Worm (Caenorhabditis elegans) whole organism, mixed stage, embryonic: ENCODE data around the gene Y43F8C.23.

Experiments
- ces-1 ChIP-seq: fragments of 150-350 bp; optimal IDR thresholded peaks from 2 replicates; lab custom pipeline; 2014; ENCODE audit warnings: missing biosample characterization, missing genetic modification reagents, missing genetic modification characterization
- drap-1 ChIP-seq: fragments of 200-800 bp; sonication (Bioruptor generic); optimal IDR thresholded peaks from 3 replicates; lab custom pipeline; 2018; ENCODE audit warnings: mild to moderate bottlenecking, missing genetic modification characterization, missing compliant biosample characterization
- elt-1 ChIP-seq: sonication (generic microtip); optimal IDR thresholded peaks from 2 replicates; lab custom pipeline; 2017; ENCODE audit warnings: missing genetic modification characterization, mild to moderate bottlenecking, missing compliant biosample characterization, antibody characterized with exemption, moderate library complexity, borderline replicate concordance; ENCODE audit not compliant: insufficient read depth
- ham-2 ChIP-seq: fragments of 200-800 bp; sonication (Bioruptor generic); optimal IDR thresholded peaks from 2 replicates; lab custom pipeline; 2018; ENCODE audit warnings: mild to moderate bottlenecking, missing genetic modification characterization, missing compliant biosample characterization
- lin-13 ChIP-seq: fragments of 150-350 bp; optimal IDR thresholded peaks from 2 replicates; lab custom pipeline; 2014; ENCODE audit warnings: missing biosample characterization, missing genetic modification characterization
- mep-1 ChIP-seq: fragments of 150-350 bp; optimal IDR thresholded peaks from 2 replicates; lab custom pipeline; 2017; ENCODE audit warnings: missing biosample characterization, missing genetic modification reagents, missing genetic modification characterization, inconsistent platforms
- nhr-12 ChIP-seq: fragments of 150-350 bp; optimal IDR thresholded peaks from 2 replicates; lab custom pipeline; 2014; ENCODE audit warnings: missing biosample characterization, missing genetic modification characterization
- nhr-76 ChIP-seq: sonication (generic microtip); optimal IDR thresholded peaks from 2 replicates; lab custom pipeline; 2017; ENCODE audit warnings: missing biosample characterization, missing genetic modification characterization
- snpc-4 ChIP-seq: fragments of 150-350 bp; optimal IDR thresholded peaks from 2 replicates; lab custom pipeline; 2014; ENCODE audit warnings: missing biosample characterization, missing genetic modification characterization
- ztf-11 ChIP-seq: fragments of 150-350 bp; optimal IDR thresholded peaks from 2 replicates; lab custom pipeline; 2014; ENCODE audit warnings: missing biosample characterization, missing genetic modification characterization

- TF ChIP-seq drap-1 (GFP tag; lab: Kevin White, UChicago) (no peak), elt-1 (tag; lab: Kevin White, UChicago) (no peak), ces-1 (GFP tag; lab: Kevin White, UChicago) (no peak), ztf-11 (tag; lab: Kevin White, UChicago) (no peak), nhr-12 (tag; lab: Kevin White, UChicago) (no peak), nhr-76 (tag; lab: Kevin White, UChicago) (no peak), ham-2 (GFP tag; lab: Kevin White, UChicago) (no peak), snpc-4 (tag; lab: Kevin White, UChicago) (no peak), mep-1 (tag; lab: Kevin White, UChicago) (no peak), lin-13 (tag; lab: Kevin White, UChicago) (no peak)
Observed at ce11 chrV:19672357-19672756, 39.2 kb downstream of the Y43F8C.23 start.
